Fruit fly (Drosophila melanogaster): ENCODE results near the gene CG18754.

- TF ChIP-seq nau (GFP tag; optimal IDR thresholded peaks at IDR 0.05) (no peak), CG10209 (GFP tag; optimal IDR thresholded peaks at IDR 0.05) (no peak), fu2 (GFP tag; optimal IDR thresholded peaks at IDR 0.05) (no peak), CG7271 (tag; optimal IDR thresholded peaks at IDR 0.05) (no peak), trh (GFP tag; optimal IDR thresholded peaks at IDR 0.05) (no peak), ro (GFP tag; IDR thresholded peaks at IDR 0.05) (no peak), CG30431 (GFP tag; optimal IDR thresholded peaks at IDR 0.05) (no peak), CG17385 (GFP tag; optimal IDR thresholded peaks at IDR 0.05) (no peak), exex (tag; optimal IDR thresholded peaks at IDR 0.05) (no peak), phol (tag; optimal IDR thresholded peaks at IDR 0.05) (no peak)
Measured at dm6 chr3R:23733771-23734170, 49.9 kb downstream of the CG18754 start.
